Fruit fly (Drosophila melanogaster) whole organism, embryonic: ENCODE data around the gene Cyt-b5-r.
A peak's percentile ranks its signal among the peaks of the same experiment; 100 is the strongest.

Source experiments
- Bgb ChIP-seq: fragments of 200-800 bp; sonication (Bioruptor generic); IDR thresholded peaks from 2 replicates; pipeline ENCODE4 v1.3.6; 2022; ENCODE audit warnings: missing biosample characterization, missing genetic modification characterization; ENCODE audit not compliant: partially characterized antibody
- Blimp-1 ChIP-seq: fragments of 200-800 bp; sonication (Bioruptor generic); optimal IDR thresholded peaks from 3 replicates; lab custom pipeline; 2018; ENCODE audit warnings: missing biosample characterization, missing genetic modification characterization, mild to moderate bottlenecking, moderate library complexity, missing genetic modification reagents
- CG10274 ChIP-seq: fragments of 200-800 bp; sonication (Bioruptor generic); optimal IDR thresholded peaks from 3 replicates; lab custom pipeline; 2017; ENCODE audit warnings: missing biosample characterization, mild to moderate bottlenecking, missing genetic modification characterization
- CG10431 ChIP-seq: fragments of 200-800 bp; sonication (Bioruptor generic); optimal IDR thresholded peaks from 3 replicates; lab custom pipeline; 2018; ENCODE audit warnings: missing biosample characterization, mild to moderate bottlenecking, missing genetic modification characterization
- CG11560 ChIP-seq: fragments of 200-800 bp; sonication (Bioruptor generic); IDR thresholded peaks from 3 replicates; pipeline ENCODE4 v1.3.6; 2022; ENCODE audit warnings: missing biosample characterization, missing genetic modification characterization
- CG11723 ChIP-seq: fragments of 200-800 bp; sonication (Bioruptor generic); optimal IDR thresholded peaks from 2 replicates; lab custom pipeline; 2017; ENCODE audit warnings: missing biosample characterization, mild to moderate bottlenecking, missing genetic modification characterization
- CG13894 ChIP-seq: fragments of 200-800 bp; sonication (Bioruptor generic); optimal IDR thresholded peaks from 3 replicates; lab custom pipeline; 2018; ENCODE audit warnings: missing biosample characterization, mild to moderate bottlenecking, missing genetic modification characterization, moderate library complexity
- CG14014 ChIP-seq: fragments of 200-800 bp; sonication (Bioruptor generic); IDR thresholded peaks from 2 replicates; pipeline ENCODE4 v1.3.6; 2022; ENCODE audit warnings: missing biosample characterization, missing genetic modification characterization
- CG17385 ChIP-seq: fragments of 200-800 bp; sonication (Bioruptor generic); optimal IDR thresholded peaks from 3 replicates; lab custom pipeline; 2018; ENCODE audit warnings: missing biosample characterization, mild to moderate bottlenecking, missing genetic modification characterization
- CG1832 ChIP-seq: fragments of 200-800 bp; sonication (Bioruptor generic); optimal IDR thresholded peaks from 2 replicates; lab custom pipeline; 2017; ENCODE audit warnings: missing biosample characterization, mild to moderate bottlenecking, missing genetic modification characterization, inconsistent platforms
- CG4328 ChIP-seq: fragments of 200-800 bp; sonication (Bioruptor generic); optimal IDR thresholded peaks from 3 replicates; lab custom pipeline; 2017; ENCODE audit warnings: missing biosample characterization, missing genetic modification reagents, missing genetic modification characterization
- CG4820 ChIP-seq: fragments of 200-800 bp; sonication (Bioruptor generic); optimal IDR thresholded peaks from 3 replicates; lab custom pipeline; 2016; ENCODE audit warnings: missing biosample characterization, missing genetic modification characterization
- CG7556 ChIP-seq: fragments of 200-800 bp; sonication (Bioruptor generic); optimal IDR thresholded peaks from 2 replicates; lab custom pipeline; 2017; ENCODE audit warnings: missing biosample characterization, mild to moderate bottlenecking, missing genetic modification characterization
- CG8290 ChIP-seq, 3 experiments: fragments of 200-800 bp; sonication (Bioruptor generic); optimal IDR thresholded peaks; 2 replicates each; lab custom pipeline; 2016 to 2019; ENCODE audit warnings: missing biosample characterization in 3 of 3, missing genetic modification characterization in 3 of 3, mild to moderate bottlenecking in 2 of 3, moderate library complexity in 1 of 3
- Dip2 ChIP-seq: fragments of 200-800 bp; sonication (Bioruptor generic); IDR thresholded peaks from 2 replicates; pipeline ENCODE4 v1.3.6; 2022; ENCODE audit warnings: missing biosample characterization, missing genetic modification characterization
- Dip3 ChIP-seq: fragments of 200-800 bp; sonication (Bioruptor generic); optimal IDR thresholded peaks from 3 replicates; lab custom pipeline; 2016; ENCODE audit warnings: missing biosample characterization, missing genetic modification characterization
- Fer3 ChIP-seq: fragments of 200-800 bp; sonication (Bioruptor generic); optimal IDR thresholded peaks from 2 replicates; lab custom pipeline; 2018; ENCODE audit warnings: missing biosample characterization, mild to moderate bottlenecking, missing genetic modification characterization, moderate library complexity
- Jarid2 ChIP-seq: fragments of 200-800 bp; sonication (Bioruptor generic); optimal IDR thresholded peaks from 3 replicates; lab custom pipeline; 2017; ENCODE audit warnings: mild to moderate bottlenecking, missing biosample characterization, missing genetic modification reagents, missing genetic modification characterization
- Myb ChIP-seq: fragments of 200-800 bp; sonication (Bioruptor generic); optimal IDR thresholded peaks from 2 replicates; lab custom pipeline; 2016; ENCODE audit warnings: missing biosample characterization, missing genetic modification characterization
- Sox102F ChIP-seq: fragments of 200-800 bp; sonication (Bioruptor generic); optimal IDR thresholded peaks from 2 replicates; lab custom pipeline; 2018; ENCODE audit warnings: missing biosample characterization, mild to moderate bottlenecking, missing genetic modification characterization, moderate library complexity
- TFAM ChIP-seq: fragments of 200-800 bp; sonication (Bioruptor generic); optimal IDR thresholded peaks from 2 replicates; lab custom pipeline; 2017; ENCODE audit warnings: missing biosample characterization, missing genetic modification characterization, inconsistent platforms
- Xbp1 ChIP-seq: fragments of 200-800 bp; sonication (Bioruptor generic); optimal IDR thresholded peaks from 3 replicates; lab custom pipeline; 2016; ENCODE audit warnings: missing biosample characterization, mild to moderate bottlenecking, missing genetic modification characterization
- amos ChIP-seq: fragments of 200-800 bp; sonication (Bioruptor generic); IDR thresholded peaks from 2 replicates; pipeline ENCODE4 v1.3.6; 2022; ENCODE audit warnings: missing biosample characterization, missing genetic modification characterization; ENCODE audit not compliant: partially characterized antibody
- br ChIP-seq: fragments of >200 bp; optimal IDR thresholded peaks from 2 replicates; lab custom pipeline; 2017
- chm ChIP-seq: fragments of 200-800 bp; sonication (Bioruptor generic); IDR thresholded peaks from 2 replicates; pipeline ENCODE4 v1.3.6; 2022; ENCODE audit warnings: missing biosample characterization, missing genetic modification characterization
- crc ChIP-seq: fragments of 200-800 bp; sonication (Bioruptor generic); optimal IDR thresholded peaks from 2 replicates; lab custom pipeline; 2016; ENCODE audit warnings: missing biosample characterization, missing genetic modification characterization
- fd96Cb ChIP-seq: fragments of 200-800 bp; sonication (Bioruptor generic); optimal IDR thresholded peaks from 2 replicates; lab custom pipeline; 2018; ENCODE audit warnings: missing biosample characterization, mild to moderate bottlenecking, missing genetic modification characterization, moderate library complexity
- gce ChIP-seq: fragments of 200-800 bp; sonication (Bioruptor generic); IDR thresholded peaks from 3 replicates; pipeline ENCODE4 v1.3.6; 2022; ENCODE audit warnings: missing biosample characterization, missing genetic modification characterization
- hbn ChIP-seq: fragments of 200-800 bp; sonication (Bioruptor generic); IDR thresholded peaks from 2 replicates; pipeline ENCODE4 v1.3.6; 2022; ENCODE audit warnings: missing biosample characterization, missing genetic modification characterization; ENCODE audit not compliant: partially characterized antibody
- kah ChIP-seq: fragments of 200-800 bp; sonication (Bioruptor generic); optimal IDR thresholded peaks from 2 replicates; lab custom pipeline; 2018; ENCODE audit warnings: missing biosample characterization, mild to moderate bottlenecking, missing genetic modification characterization
- lilli ChIP-seq: fragments of 200-800 bp; sonication (Bioruptor generic); optimal IDR thresholded peaks from 3 replicates; lab custom pipeline; 2016; ENCODE audit warnings: missing biosample characterization, missing genetic modification characterization
- lola ChIP-seq, 3 experiments: fragments of >200 bp in 2 of 3; fragments of 200-800 bp in 1 of 3; sonication (Bioruptor generic) in 1 of 3; optimal IDR thresholded peaks; 2 replicates each; lab custom pipeline; 2017 to 2019; ENCODE audit warnings: missing biosample characterization in 3 of 3, missing genetic modification characterization in 3 of 3, mild to moderate bottlenecking in 1 of 3, moderate library complexity in 1 of 3
- nerfin-2 ChIP-seq: fragments of 200-800 bp; sonication (Bioruptor generic); IDR thresholded peaks from 2 replicates; pipeline ENCODE4 v1.3.6; 2022; ENCODE audit warnings: missing biosample characterization, missing genetic modification characterization; ENCODE audit not compliant: partially characterized antibody
- pb ChIP-seq: fragments of 200-800 bp; sonication (Bioruptor generic); optimal IDR thresholded peaks from 3 replicates; lab custom pipeline; 2016; ENCODE audit warnings: missing biosample characterization, missing genetic modification characterization
- pros ChIP-seq: fragments of 200-800 bp; sonication (Bioruptor generic); optimal IDR thresholded peaks from 3 replicates; lab custom pipeline; 2019; ENCODE audit warnings: missing biosample characterization, mild to moderate bottlenecking, missing genetic modification characterization, moderate library complexity
- row ChIP-seq: fragments of 200-800 bp; sonication (Bioruptor generic); IDR thresholded peaks from 3 replicates; pipeline ENCODE4 v1.3.6; 2022; ENCODE audit warnings: missing biosample characterization, missing genetic modification characterization
- shn ChIP-seq: fragments of 200-800 bp; sonication (Bioruptor generic); optimal IDR thresholded peaks from 3 replicates; lab custom pipeline; 2016; ENCODE audit warnings: missing biosample characterization, missing genetic modification characterization
- sisA ChIP-seq: fragments of 200-800 bp; sonication (Bioruptor generic); IDR thresholded peaks from 2 replicates; pipeline ENCODE4 v1.3.6; 2022; ENCODE audit warnings: missing biosample characterization, missing genetic modification characterization
- slbo ChIP-seq: fragments of 200-800 bp; sonication (Bioruptor generic); IDR thresholded peaks from 2 replicates; pipeline ENCODE4 v1.3.6; 2022; ENCODE audit warnings: missing biosample characterization, missing genetic modification characterization
- zen ChIP-seq: fragments of 200-800 bp; sonication (Bioruptor generic); optimal IDR thresholded peaks from 3 replicates; lab custom pipeline; 2018; ENCODE audit warnings: missing biosample characterization, mild to moderate bottlenecking, missing genetic modification characterization, moderate library complexity

The Cyt-b5-r gene

dm6 chr2L:16817421-16818101 lies 27.0 kb upstream of the Cyt-b5-r start (continued):
- TF ChIP-seq CG14014 (GFP tag; lab: Robert Waterston, UW) (peak; percentile 37), shn (GFP tag; lab: Kevin White, UChicago) (peak; percentile 38), Dip3 (GFP tag; lab: Kevin White, UChicago) (peak; percentile 73), Fer3 (peak; percentile 35), CG11723 (GFP tag; lab: Kevin White, UChicago) (no peak), CG8290 (GFP tag; optimal IDR thresholded peaks at IDR 0.05; lab: Kevin White, UChicago) (no peak), CG8290 (tag; optimal IDR thresholded peaks at IDR 0.05; lab: Kevin White, UChicago) (peak in 1 of 2 experiments; percentile 42), chm (GFP tag; lab: Robert Waterston, UW) (peak; percentile 18; the same call in 1 of the 2 replicates), Myb (peak; percentile 2), lilli (GFP tag; lab: Kevin White, UChicago) (peak; percentile 61), slbo (GFP tag; lab: Robert Waterston, UW) (peak; percentile 23; the same call in 1 of the 2 replicates), Sox102F (GFP tag; lab: Kevin White, UChicago) (peak; percentile 32), CG10274 (GFP tag; lab: Kevin White, UChicago) (no peak), Xbp1 (GFP tag; lab: Kevin White, UChicago) (peak; percentile 16), CG10431 (peak; percentile 44), row (peak; percentile 37; the same call in 2 of the 3 replicates), CG11560 (tag; lab: Robert Waterston, UW) (no peak), CG7556 (GFP tag; lab: Kevin White, UChicago) (peak; percentile 18), sisA (GFP tag; lab: Robert Waterston, UW) (peak; percentile 6; the same call in 1 of the 2 replicates)

dm6 chr2L:16816750-16817087 lies 26.2 kb upstream of the Cyt-b5-r start:
- TF ChIP-seq CG4328, result no peak
- TF ChIP-seq br (lab: Kevin White, UChicago), result no peak
- no peak for TF ChIP-seq CG1832 (GFP tag; lab: Kevin White, UChicago)
- no peak for TF ChIP-seq amos (GFP tag; lab: Robert Waterston, UW)
- no peak for TF ChIP-seq fd96Cb
- no peak for TF ChIP-seq CG7556 (GFP tag; lab: Kevin White, UChicago)
- TF ChIP-seq CG13894 (tag; lab: Kevin White, UChicago), result no peak
- TF ChIP-seq pb (GFP tag; lab: Kevin White, UChicago), result no peak
- TF ChIP-seq CG4820, result no peak
- peak; percentile 33 for TF ChIP-seq CG17385 (GFP tag; lab: Kevin White, UChicago)
- TF ChIP-seq lola (GFP tag; optimal IDR thresholded peaks at IDR 0.05; lab: Kevin White, UChicago), result no peak
- TF ChIP-seq zen (tag; lab: Kevin White, UChicago), result no peak
- no peak for TF ChIP-seq Dip2
- TF ChIP-seq gce, result no peak
- TF ChIP-seq Jarid2 (GFP tag; lab: Kevin White, UChicago), result peak; percentile 84
- no peak for TF ChIP-seq nerfin-2 (GFP tag; lab: Robert Waterston, UW)
- TF ChIP-seq kah (GFP tag; lab: Kevin White, UChicago), result peak; percentile 42
- no peak for TF ChIP-seq pros (GFP tag; lab: Kevin White, UChicago)
- 0 out of 2 replicates have a peak, but pooled peaks have one; percentile 3 for TF ChIP-seq Bgb
- 0 out of 2 replicates have a peak, but pooled peaks have one; percentile 14 for TF ChIP-seq hbn (GFP tag; lab: Robert Waterston, UW)
- TF ChIP-seq TFAM, result no peak
- peak; percentile 95 for TF ChIP-seq Blimp-1 (GFP tag; lab: Kevin White, UChicago)
- TF ChIP-seq crc (GFP tag; lab: Kevin White, UChicago), result no peak
